Fruit fly (Drosophila melanogaster): ENCODE results near the gene NHP2.

The NHP2 gene

dm6 chr3L:14781082-14781862 lies 20.7 kb downstream of the NHP2 start (continued):
- TF ChIP-seq da (GFP tag; optimal IDR thresholded peaks at IDR 0.05) (peak; percentile 39), Nf-YB (GFP tag; optimal IDR thresholded peaks at IDR 0.05) (peak; percentile 52), aop (GFP tag; IDR thresholded peaks at IDR 0.05) (peak; percentile 93), CG14860 (GFP tag; IDR thresholded peaks at IDR 0.05; ENCODE audit: partially characterized antibody) (no peak), jumu (GFP tag; optimal IDR thresholded peaks at IDR 0.05) (no peak), Sry-δ (GFP tag; optimal IDR thresholded peaks at IDR 0.05) (peak; percentile 12), CG30431 (GFP tag; optimal IDR thresholded peaks at IDR 0.05) (peak; percentile 55), CG18764 (GFP tag; optimal IDR thresholded peaks at IDR 0.05) (peak; percentile 38), NfI (GFP tag; optimal IDR thresholded peaks at IDR 0.05) (peak; percentile 33), Lpt (GFP tag; optimal IDR thresholded peaks at IDR 0.05) (no peak), gfzf (GFP tag; optimal IDR thresholded peaks at IDR 0.05) (no peak), Drgx (GFP tag; IDR thresholded peaks at IDR 0.05) (peak; percentile 71), CG4360 (GFP tag; IDR thresholded peaks at IDR 0.05) (peak; percentile 67), CG10959 (GFP tag; IDR thresholded peaks at IDR 0.05) (peak; percentile 49; the same call in 1 of the 2 replicates), run (tag; optimal IDR thresholded peaks at IDR 0.05) (peak; percentile 90), onecut (GFP tag; IDR thresholded peaks at IDR 0.05) (peak; percentile 49; the same call in 1 of the 2 replicates), stwl (tag; optimal IDR thresholded peaks at IDR 0.05) (peak; percentile 10), CG1792 (GFP tag; optimal IDR thresholded peaks at IDR 0.05) (no peak), Dfd (GFP tag; optimal IDR thresholded peaks at IDR 0.05) (no peak), unc-4 (GFP tag; IDR thresholded peaks at IDR 0.05; ENCODE audit: partially characterized antibody) (peak; percentile 56), gt (GFP tag; IDR thresholded peaks at IDR 0.05) (no peak), chn (GFP tag; optimal IDR thresholded peaks at IDR 0.05) (no peak), nmo (GFP tag; optimal IDR thresholded peaks at IDR 0.05) (peak; percentile 82), Camta (GFP tag; optimal IDR thresholded peaks at IDR 0.05) (peak; percentile 50), crc (GFP tag; optimal IDR thresholded peaks at IDR 0.05) (peak; percentile 52), Sox100B (GFP tag; optimal IDR thresholded peaks at IDR 0.05) (peak; percentile 89), emc (GFP tag; optimal IDR thresholded peaks at IDR 0.05) (no peak), CG2120 (GFP tag; optimal IDR thresholded peaks at IDR 0.05) (peak; percentile 58), ewg (GFP tag; optimal IDR thresholded peaks at IDR 0.05) (peak; percentile 40), eyg (GFP tag; optimal IDR thresholded peaks at IDR 0.05) (peak; percentile 34), Gsc (GFP tag; IDR thresholded peaks at IDR 0.05) (no peak), PHDP (tag; optimal IDR thresholded peaks at IDR 0.05) (peak; percentile 63), CG31365 (tag; optimal IDR thresholded peaks at IDR 0.05) (peak; percentile 61), Poxn (GFP tag; IDR thresholded peaks at IDR 0.05) (no peak), ci (GFP tag; IDR thresholded peaks at IDR 0.05) (peak; percentile 74; the same call in 2 of the 3 replicates), Dll (GFP tag; IDR thresholded peaks at IDR 0.05; ENCODE audit: partially characterized antibody) (0 out of 4 replicates have a peak, but pooled peaks have one; percentile 52), sens (GFP tag) (peak; percentile 95), Fer1 (GFP tag; optimal IDR thresholded peaks at IDR 0.05) (peak; percentile 77), CG4707 (GFP tag; optimal IDR thresholded peaks at IDR 0.05) (peak; percentile 61), pb (GFP tag; optimal IDR thresholded peaks at IDR 0.05) (peak; percentile 55), fu2 (GFP tag; optimal IDR thresholded peaks at IDR 0.05) (peak; percentile 7), CG1832 (GFP tag; optimal IDR thresholded peaks at IDR 0.05) (no peak), insv (GFP tag; optimal IDR thresholded peaks at IDR 0.05) (peak in 1 of 2 experiments; percentile 54), amos (GFP tag; IDR thresholded peaks at IDR 0.05; ENCODE audit: partially characterized antibody) (peak; percentile 9; the same call in 1 of the 2 replicates), CG10431 (GFP tag; optimal IDR thresholded peaks at IDR 0.05) (peak; percentile 56), Nf-YA (GFP tag; IDR thresholded peaks at IDR 0.05) (no peak), corto (GFP tag; optimal IDR thresholded peaks at IDR 0.05) (peak; percentile 9), salm (tag; optimal IDR thresholded peaks at IDR 0.05) (no peak), eve (GFP tag; optimal IDR thresholded peaks at IDR 0.05) (peak in 1 of 2 experiments; percentile 85), ttk (GFP tag; IDR thresholded peaks at IDR 0.05) (peak; percentile 40)

Data from whole organism, embryonic.